Worm (Caenorhabditis elegans) whole organism, late embryonic: Measurements from ENCODE around the gene mec-7.

Experiments used
- F13H6.1 ChIP-seq: sonication (generic microtip); optimal IDR thresholded peaks from 2 replicates; lab custom pipeline; 2016; ENCODE audit warnings: missing genetic modification characterization, missing compliant biosample characterization
- K02D7.2 ChIP-seq: sonication (generic microtip); optimal IDR thresholded peaks from 2 replicates; lab custom pipeline; 2017; ENCODE audit warnings: mild to moderate bottlenecking, missing genetic modification characterization, missing compliant biosample characterization
- ama-1 ChIP-seq: fragments of 150-350 bp; optimal IDR thresholded peaks from 2 replicates; lab custom pipeline; 2014
- fkh-10 ChIP-seq: fragments of 150-350 bp; optimal IDR thresholded peaks from 2 replicates; lab custom pipeline; 2014; ENCODE audit warnings: missing biosample characterization, missing genetic modification reagents, missing genetic modification characterization
- lim-6 ChIP-seq: sonication (generic microtip); optimal IDR thresholded peaks from 2 replicates; lab custom pipeline; 2016; ENCODE audit warnings: missing genetic modification characterization, missing compliant biosample characterization
- pag-3 ChIP-seq: sonication (generic microtip); optimal IDR thresholded peaks from 2 replicates; lab custom pipeline; 2016; ENCODE audit warnings: missing compliant biosample characterization, missing genetic modification characterization, borderline replicate concordance
- pha-4 ChIP-seq: fragments of 150-350 bp; optimal IDR thresholded peaks from 2 replicates; lab custom pipeline; 2018; ENCODE audit warnings: missing biosample characterization, missing genetic modification reagents, missing genetic modification characterization
- unc-86 ChIP-seq: sonication (generic microtip); optimal IDR thresholded peaks from 2 replicates; lab custom pipeline; 2016; ENCODE audit warnings: missing genetic modification characterization, missing compliant biosample characterization
- ztf-16 ChIP-seq: sonication (generic microtip); optimal IDR thresholded peaks from 2 replicates; lab custom pipeline; 2017; ENCODE audit warnings: missing genetic modification characterization, missing compliant biosample characterization

DNA sequence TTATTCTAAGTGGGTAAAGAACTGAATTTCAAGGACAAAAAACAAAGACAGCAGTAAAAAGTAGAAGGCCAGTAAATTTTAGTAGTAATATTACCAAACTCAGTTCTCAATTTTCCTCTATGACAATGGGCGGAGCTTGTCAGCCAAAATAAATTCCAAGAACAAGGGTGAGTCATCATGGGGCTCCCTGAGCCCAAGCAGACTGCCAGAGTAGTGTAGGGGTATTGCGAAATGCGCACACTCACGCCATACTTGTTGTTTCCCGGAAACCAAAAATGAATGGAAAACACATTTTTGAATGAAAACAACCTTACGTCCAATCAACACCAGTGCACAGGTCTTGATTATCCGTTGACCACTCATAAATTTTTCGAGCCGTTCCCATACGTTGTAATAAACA lies 15.3 kb upstream of the mec-7 start:
- no peak for TF ChIP-seq fkh-10 (GFP tag; lab: Kevin White, UChicago)
- TF ChIP-seq pag-3 (tag; lab: Kevin White, UChicago), result no peak
- no peak for TF ChIP-seq F13H6.1 (tag; lab: Kevin White, UChicago)
- no peak for TF ChIP-seq K02D7.2 (tag; lab: Kevin White, UChicago)
- TF ChIP-seq ztf-16 (tag; lab: Kevin White, UChicago), result no peak
- TF ChIP-seq pha-4, result no peak
- no peak for TF ChIP-seq ama-1 (lab: Kevin White, UChicago)
- no peak for TF ChIP-seq unc-86 (tag; lab: Kevin White, UChicago)
- no peak for TF ChIP-seq lim-6 (tag; lab: Kevin White, UChicago)
